Worm (Caenorhabditis elegans) whole organism, early embryonic: ENCODE results near the gene C14C10.1.

ENCODE experiments used
- B0310.2 ChIP-seq: sonication (generic microtip); optimal IDR thresholded peaks from 2 replicates; lab custom pipeline; 2016; ENCODE audit warnings: mild to moderate bottlenecking, missing genetic modification characterization, missing compliant biosample characterization
- F13C5.2 ChIP-seq: sonication (generic microtip); optimal IDR thresholded peaks from 2 replicates; lab custom pipeline; 2017; ENCODE audit warnings: mild to moderate bottlenecking, missing genetic modification characterization, inconsistent platforms, missing compliant biosample characterization
- aly-1 ChIP-seq: sonication (generic microtip); optimal IDR thresholded peaks from 2 replicates; lab custom pipeline; 2016; ENCODE audit warnings: missing genetic modification characterization, missing compliant biosample characterization
- ama-1 ChIP-seq: fragments of 150-350 bp; optimal IDR thresholded peaks from 2 replicates; lab custom pipeline; 2014
- ceh-13 ChIP-seq: fragments of 200-800 bp; sonication (Bioruptor generic); optimal IDR thresholded peaks from 2 replicates; lab custom pipeline; 2018; ENCODE audit warnings: mild to moderate bottlenecking, missing genetic modification characterization, missing compliant biosample characterization
- ceh-36 ChIP-seq: sonication (generic microtip); optimal IDR thresholded peaks from 2 replicates; lab custom pipeline; 2016; ENCODE audit warnings: missing genetic modification characterization, inconsistent platforms, missing compliant biosample characterization
- ets-7 ChIP-seq: sonication (generic microtip); optimal IDR thresholded peaks from 2 replicates; lab custom pipeline; 2016; ENCODE audit warnings: missing genotype, missing genetic modification characterization, missing compliant biosample characterization
- flt-1 ChIP-seq: fragments of 200-800 bp; sonication (Bioruptor generic); IDR thresholded peaks from 2 replicates; pipeline ENCODE4 v1.3.6; 2022; ENCODE audit warnings: missing genetic modification characterization, missing compliant biosample characterization
- hmbx-1 ChIP-seq: sonication (generic microtip); optimal IDR thresholded peaks from 2 replicates; lab custom pipeline; 2016; ENCODE audit warnings: mild to moderate bottlenecking, missing genetic modification characterization, missing compliant biosample characterization
- hmg-4 ChIP-seq: fragments of 200-800 bp; sonication (Bioruptor generic); optimal IDR thresholded peaks from 2 replicates; lab custom pipeline; 2018; ENCODE audit warnings: mild to moderate bottlenecking, missing genetic modification characterization, missing compliant biosample characterization
- hnd-1 ChIP-seq: sonication (generic microtip); optimal IDR thresholded peaks from 2 replicates; lab custom pipeline; 2016; ENCODE audit warnings: missing genetic modification characterization, missing compliant biosample characterization
- pes-1 ChIP-seq: fragments of 200-800 bp; sonication (Bioruptor generic); IDR thresholded peaks from 2 replicates; pipeline ENCODE4 v1.3.6; 2022; ENCODE audit warnings: missing genetic modification reagents, missing genetic modification characterization, missing compliant biosample characterization
- scrt-1 ChIP-seq: fragments of 200-800 bp; sonication (Bioruptor generic); IDR thresholded peaks from 2 replicates; pipeline ENCODE4 v1.3.6; 2022; ENCODE audit warnings: missing genetic modification characterization, missing compliant biosample characterization
- sea-1 ChIP-seq: fragments of 200-800 bp; sonication (Bioruptor generic); conservative IDR thresholded peaks from 2 replicates; pipeline ENCODE4 v1.3.6; 2022; ENCODE audit warnings: missing genetic modification characterization, missing compliant biosample characterization
- tbx-11 ChIP-seq: fragments of 200-800 bp; sonication (Bioruptor generic); IDR thresholded peaks from 2 replicates; pipeline ENCODE4 v1.3.6; 2022; ENCODE audit warnings: missing genetic modification characterization, missing compliant biosample characterization
- tbx-37 ChIP-seq: fragments of 200-800 bp; sonication (Bioruptor generic); conservative IDR thresholded peaks from 2 replicates; pipeline ENCODE4 v1.3.6; 2022; ENCODE audit warnings: missing genetic modification reagents, missing genetic modification characterization, missing compliant biosample characterization
- tra-4 ChIP-seq: sonication (generic microtip); optimal IDR thresholded peaks from 2 replicates; lab custom pipeline; 2017; ENCODE audit warnings: missing genetic modification characterization, missing compliant biosample characterization

The C14C10.1 gene

ce11 chrV:12549604-12550003 is 38.5 kb upstream of the C14C10.1 start:
- no peak for TF ChIP-seq hnd-1 (tag; lab: Kevin White, UChicago)
- TF ChIP-seq ama-1 (lab: Kevin White, UChicago): no peak
- no peak for TF ChIP-seq aly-1 (tag; lab: Kevin White, UChicago)
- no peak for TF ChIP-seq ceh-13 (GFP tag; lab: Kevin White, UChicago)
- TF ChIP-seq tbx-37 (GFP tag; lab: Robert Waterston, UW): no peak

- TF ChIP-seq F13C5.2 (tag; lab: Kevin White, UChicago) (no peak), tbx-37 (GFP tag; lab: Robert Waterston, UW) (no peak), hmg-4 (GFP tag; lab: Kevin White, UChicago) (no peak), hmbx-1 (tag; lab: Kevin White, UChicago) (no peak), sea-1 (GFP tag; lab: Robert Waterston, UW) (no peak), tbx-11 (GFP tag; lab: Robert Waterston, UW) (no peak), pes-1 (no peak), flt-1 (GFP tag; lab: Robert Waterston, UW) (no peak), aly-1 (tag; lab: Kevin White, UChicago) (no peak), ceh-36 (tag; lab: Kevin White, UChicago) (no peak), tra-4 (tag; lab: Kevin White, UChicago) (no peak), scrt-1 (no peak), B0310.2 (tag; lab: Kevin White, UChicago) (no peak), hnd-1 (tag; lab: Kevin White, UChicago) (no peak), ceh-13 (GFP tag; lab: Kevin White, UChicago) (no peak), ama-1 (lab: Kevin White, UChicago) (no peak)
Measured at ce11 chrV:12550036-12550626, 38.0 kb upstream of the C14C10.1 start, which contains the start of gene F45D3.3. Gene F45D3.3, minus strand, starts transcription at chrV:12550385.

DNA sequence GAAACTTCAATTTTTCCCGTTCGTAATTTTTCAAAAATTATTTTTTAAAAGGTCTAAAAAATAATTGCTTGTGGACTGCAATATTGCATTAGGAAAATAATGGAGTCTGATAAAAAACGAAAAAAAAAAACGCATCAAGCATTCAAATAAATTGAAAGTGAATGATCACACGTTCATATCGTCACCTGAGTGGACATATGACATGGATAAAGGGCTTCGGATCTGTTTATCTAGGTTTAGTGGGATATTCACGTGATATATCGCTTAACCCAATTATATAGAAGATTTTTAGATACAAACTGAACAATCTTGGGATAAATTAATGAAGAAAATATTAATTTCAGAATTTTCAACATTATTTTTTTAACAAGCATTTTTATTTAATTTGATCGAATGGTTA is 37.4 kb upstream of the C14C10.1 start:
- TF ChIP-seq B0310.2 (tag; lab: Kevin White, UChicago) (no peak), hnd-1 (tag; lab: Kevin White, UChicago) (no peak), pes-1 (no peak), tbx-11 (GFP tag; lab: Robert Waterston, UW) (no peak), sea-1 (GFP tag; lab: Robert Waterston, UW) (no peak), ceh-13 (GFP tag; lab: Kevin White, UChicago) (no peak), ets-7 (tag; lab: Kevin White, UChicago) (no peak), ceh-36 (tag; lab: Kevin White, UChicago) (no peak), flt-1 (GFP tag; lab: Robert Waterston, UW) (no peak), hmg-4 (GFP tag; lab: Kevin White, UChicago) (no peak), F13C5.2 (tag; lab: Kevin White, UChicago) (no peak), ama-1 (lab: Kevin White, UChicago) (no peak), scrt-1 (no peak), hmbx-1 (tag; lab: Kevin White, UChicago) (no peak)

ce11 chrV:12551638-12552478 is 36.3 kb upstream of the C14C10.1 start:
- TF ChIP-seq ceh-36 (tag; lab: Kevin White, UChicago) (no peak), hmbx-1 (tag; lab: Kevin White, UChicago) (no peak), aly-1 (tag; lab: Kevin White, UChicago) (no peak), tbx-11 (GFP tag; lab: Robert Waterston, UW) (no peak), tra-4 (tag; lab: Kevin White, UChicago) (no peak), pes-1 (no peak), B0310.2 (tag; lab: Kevin White, UChicago) (no peak), ama-1 (lab: Kevin White, UChicago) (no peak), sea-1 (GFP tag; lab: Robert Waterston, UW) (no peak), flt-1 (GFP tag; lab: Robert Waterston, UW) (no peak), ets-7 (tag; lab: Kevin White, UChicago) (no peak), ceh-13 (GFP tag; lab: Kevin White, UChicago) (no peak), hnd-1 (tag; lab: Kevin White, UChicago) (no peak), tbx-37 (GFP tag; lab: Robert Waterston, UW) (no peak), F13C5.2 (tag; lab: Kevin White, UChicago) (no peak), hmg-4 (GFP tag; lab: Kevin White, UChicago) (no peak), scrt-1 (no peak)

DNA sequence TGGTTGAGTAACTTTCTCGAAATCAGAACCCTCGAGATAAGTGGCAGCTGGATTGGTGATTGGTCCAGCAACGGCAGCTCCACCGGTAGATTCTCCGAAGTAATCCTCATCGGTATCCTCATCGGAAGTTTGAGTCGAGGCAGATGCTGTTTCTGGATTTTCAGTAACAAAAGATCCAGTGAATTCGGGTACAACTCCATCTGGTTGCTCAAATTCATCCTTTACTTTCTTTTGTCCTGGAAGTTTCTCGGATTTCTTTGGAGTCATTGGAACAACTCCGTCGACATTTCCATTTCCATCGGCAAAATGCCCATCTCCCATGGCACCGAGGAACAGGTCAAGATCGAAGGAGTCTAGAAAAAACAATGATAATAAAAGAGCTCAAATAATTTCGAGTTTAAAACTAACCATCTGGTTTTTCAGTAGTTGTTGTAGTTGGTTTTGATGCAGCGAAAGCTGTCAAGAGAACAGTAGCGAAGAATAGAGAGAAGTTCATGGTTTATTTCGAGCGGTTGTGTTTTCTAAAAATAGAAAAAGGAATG is 35.4 kb upstream of the C14C10.1 start, which contains the start of gene F45D3.4:
TSS of gene F45D3.4 (minus strand) at position 521 of the 542 bp plus-strand sequence.
- TF ChIP-seq F13C5.2 (tag; lab: Kevin White, UChicago) (no peak), B0310.2 (tag; lab: Kevin White, UChicago) (no peak)

DNA sequence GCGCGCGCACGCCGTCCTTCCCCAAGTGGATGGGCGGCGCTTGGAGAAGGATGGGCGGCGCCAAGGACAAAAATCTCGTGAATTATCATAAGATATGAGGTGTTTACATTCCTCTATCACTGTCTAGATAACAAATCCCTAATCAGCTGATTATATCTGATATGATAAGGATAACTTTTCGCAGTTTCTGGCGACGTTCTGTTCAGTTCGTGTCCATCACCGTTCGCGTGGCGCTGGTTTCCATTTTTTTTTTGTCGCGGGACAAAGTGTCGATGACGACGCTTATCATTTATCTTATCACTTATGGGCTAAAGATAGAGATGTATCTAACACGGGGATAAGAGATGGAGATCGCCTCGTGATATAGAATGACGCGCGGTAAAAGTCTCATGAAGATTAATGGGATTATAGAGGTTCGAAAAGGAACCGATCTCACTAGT is 34.8 kb upstream of the C14C10.1 start:
- TF ChIP-seq hmg-4 (GFP tag; lab: Kevin White, UChicago) (no peak), ceh-36 (tag; lab: Kevin White, UChicago) (no peak), ceh-13 (GFP tag; lab: Kevin White, UChicago) (no peak), sea-1 (GFP tag; lab: Robert Waterston, UW) (no peak), pes-1 (no peak), hmbx-1 (tag; lab: Kevin White, UChicago) (no peak), hnd-1 (tag; lab: Kevin White, UChicago) (no peak), tra-4 (tag; lab: Kevin White, UChicago) (no peak), tbx-11 (GFP tag; lab: Robert Waterston, UW) (no peak), ama-1 (lab: Kevin White, UChicago) (no peak), aly-1 (tag; lab: Kevin White, UChicago) (no peak)
